Fruit fly (Drosophila melanogaster) whole organism, embryonic: Measurements from ENCODE around the gene CG6000.

Source experiments
- BtbVII ChIP-seq: fragments of 200-800 bp; sonication (Bioruptor generic); optimal IDR thresholded peaks from 3 replicates; lab custom pipeline; 2017; ENCODE audit warnings: missing biosample characterization, mild to moderate bottlenecking, missing genetic modification characterization
- CG10462 ChIP-seq: fragments of 200-800 bp; sonication (Bioruptor generic); optimal IDR thresholded peaks from 2 replicates; lab custom pipeline; 2016; ENCODE audit warnings: missing biosample characterization, missing genetic modification characterization
- CG11456 ChIP-seq: fragments of 200-800 bp; sonication (Bioruptor generic); IDR thresholded peaks from 3 replicates; pipeline ENCODE4 v1.3.6; 2022; ENCODE audit warnings: missing biosample characterization, missing genetic modification characterization
- CG31224 ChIP-seq: fragments of 200-800 bp; sonication (Bioruptor generic); IDR thresholded peaks from 2 replicates; pipeline ENCODE4 v1.3.6; 2022; ENCODE audit warnings: missing biosample characterization, missing genetic modification characterization
- CG7786 ChIP-seq: fragments of 200-800 bp; sonication (Bioruptor generic); optimal IDR thresholded peaks from 2 replicates; lab custom pipeline; 2016; ENCODE audit warnings: missing biosample characterization, missing genetic modification characterization
- CG7963 ChIP-seq: fragments of 200-800 bp; sonication (Bioruptor generic); IDR thresholded peaks from 3 replicates; pipeline ENCODE4 v1.3.6; 2022; ENCODE audit warnings: missing biosample characterization, missing genetic modification characterization; ENCODE audit not compliant: partially characterized antibody
- Kr ChIP-seq: fragments of 200-800 bp; sonication (Bioruptor generic); optimal IDR thresholded peaks from 2 replicates; lab custom pipeline; 2017; ENCODE audit warnings: missing biosample characterization, mild to moderate bottlenecking, missing genetic modification characterization
- NFAT ChIP-seq: fragments of 200-800 bp; sonication (Bioruptor generic); IDR thresholded peaks from 2 replicates; pipeline ENCODE4 v1.3.6; 2022; ENCODE audit warnings: missing biosample characterization, missing genetic modification characterization
- Neu2 ChIP-seq: fragments of 200-800 bp; sonication (Bioruptor generic); optimal IDR thresholded peaks from 3 replicates; lab custom pipeline; 2016; ENCODE audit warnings: missing biosample characterization, missing genetic modification characterization, borderline replicate concordance

dm6 chr3R:24099039-24100026, 45.1 kb downstream of the CG6000 start:
- peak; percentile 74 for TF ChIP-seq NFAT
- peak; percentile 88 for TF ChIP-seq CG11456 (GFP tag; lab: Robert Waterston, UW)
- TF ChIP-seq CG7963 (GFP tag; lab: Robert Waterston, UW) = no peak
- peak; percentile 41 for TF ChIP-seq BtbVII (GFP tag; lab: Kevin White, UChicago)
- TF ChIP-seq Kr (GFP tag; lab: Kevin White, UChicago) = no peak
- TF ChIP-seq CG31224 (GFP tag; lab: Robert Waterston, UW) = peak; percentile 45
- TF ChIP-seq CG7786 (GFP tag; lab: Kevin White, UChicago) = peak; percentile 87
- TF ChIP-seq Neu2 (GFP tag; lab: Kevin White, UChicago) = no peak
- peak; percentile 18 for TF ChIP-seq CG10462
